Fruit fly (Drosophila melanogaster) whole organism, embryonic: ENCODE data around the gene CG32751.

Experiments used
- C15 ChIP-seq: fragments of 200-800 bp; sonication (Bioruptor generic); IDR thresholded peaks from 3 replicates; pipeline ENCODE4 v1.3.6; 2022; ENCODE audit warnings: missing biosample characterization, missing genetic modification characterization
- CG14441 ChIP-seq: fragments of 200-800 bp; sonication (Bioruptor generic); IDR thresholded peaks from 2 replicates; pipeline ENCODE4 v1.3.6; 2022; ENCODE audit warnings: missing biosample characterization, missing genetic modification characterization
- CG15514 ChIP-seq: fragments of 200-800 bp; sonication (Bioruptor generic); optimal IDR thresholded peaks from 3 replicates; lab custom pipeline; 2017; ENCODE audit warnings: missing biosample characterization, missing genetic modification characterization, mild to moderate bottlenecking, moderate library complexity, missing genetic modification reagents
- CG17328 ChIP-seq: fragments of 200-800 bp; sonication (Bioruptor generic); IDR thresholded peaks from 2 replicates; pipeline ENCODE4 v1.3.6; 2022; ENCODE audit warnings: missing biosample characterization, missing genetic modification characterization
- CG17829 ChIP-seq: fragments of 200-800 bp; optimal IDR thresholded peaks from 2 replicates; lab custom pipeline; 2019; ENCODE audit warnings: missing biosample characterization, mild to moderate bottlenecking, missing genetic modification characterization, moderate library complexity
- CG1832 ChIP-seq: fragments of 200-800 bp; sonication (Bioruptor generic); optimal IDR thresholded peaks from 2 replicates; lab custom pipeline; 2017; ENCODE audit warnings: missing biosample characterization, mild to moderate bottlenecking, missing genetic modification characterization, inconsistent platforms
- CG18476 ChIP-seq: fragments of 200-800 bp; sonication (Bioruptor generic); optimal IDR thresholded peaks from 2 replicates; lab custom pipeline; 2016; ENCODE audit warnings: missing biosample characterization, mild to moderate bottlenecking, missing genetic modification characterization
- CG30431 ChIP-seq: fragments of 200-800 bp; sonication (Bioruptor generic); optimal IDR thresholded peaks from 2 replicates; lab custom pipeline; 2017; ENCODE audit warnings: missing biosample characterization, missing genetic modification characterization
- CG42726 ChIP-seq: fragments of 200-800 bp; sonication (Bioruptor generic); IDR thresholded peaks from 2 replicates; pipeline ENCODE4 v1.3.6; 2022; ENCODE audit warnings: missing biosample characterization, missing genetic modification characterization; ENCODE audit not compliant: partially characterized antibody
- CG4617 ChIP-seq: fragments of 200-800 bp; sonication (Bioruptor generic); optimal IDR thresholded peaks from 3 replicates; lab custom pipeline; 2016; ENCODE audit warnings: missing biosample characterization, missing genetic modification characterization, borderline replicate concordance
- CG7357 ChIP-seq: fragments of 200-800 bp; sonication (Bioruptor generic); IDR thresholded peaks from 3 replicates; pipeline ENCODE4 v1.3.6; 2022; ENCODE audit warnings: missing biosample characterization, missing genetic modification characterization
- CG7963 ChIP-seq: fragments of 200-800 bp; sonication (Bioruptor generic); IDR thresholded peaks from 3 replicates; pipeline ENCODE4 v1.3.6; 2022; ENCODE audit warnings: missing biosample characterization, missing genetic modification characterization; ENCODE audit not compliant: partially characterized antibody
- CG8281 ChIP-seq: fragments of 200-800 bp; sonication (Bioruptor generic); optimal IDR thresholded peaks from 2 replicates; lab custom pipeline; 2018; ENCODE audit warnings: missing biosample characterization, mild to moderate bottlenecking, missing genetic modification characterization, moderate library complexity
- CG8478 ChIP-seq: fragments of >200 bp; optimal IDR thresholded peaks from 2 replicates; lab custom pipeline; 2018
- CG8944 ChIP-seq: fragments of 200-800 bp; sonication (Bioruptor generic); optimal IDR thresholded peaks from 3 replicates; lab custom pipeline; 2016; ENCODE audit warnings: missing biosample characterization, missing genetic modification characterization
- CG9215 ChIP-seq: fragments of 200-800 bp; sonication (Bioruptor generic); IDR thresholded peaks from 2 replicates; pipeline ENCODE4 v1.3.6; 2022; ENCODE audit warnings: missing biosample characterization, missing genetic modification characterization
- D ChIP-seq, 2 experiments: fragments of 200-800 bp in 1 of 2; fragments of >200 bp in 1 of 2; sonication (Bioruptor generic) in 1 of 2; optimal IDR thresholded peaks; 2 replicates in 1 of 2; 3 replicates in 1 of 2; lab custom pipeline; 2017; ENCODE audit warnings: mild to moderate bottlenecking in 1 of 2, missing biosample characterization in 1 of 2, missing genetic modification characterization in 1 of 2, missing genetic modification reagents in 1 of 2
- Ets97D ChIP-seq: fragments of 200-800 bp; sonication (Bioruptor generic); optimal IDR thresholded peaks from 3 replicates; lab custom pipeline; 2016; ENCODE audit warnings: missing biosample characterization, missing genetic modification characterization
- Fer2 ChIP-seq: fragments of 200-800 bp; sonication (Bioruptor generic); optimal IDR thresholded peaks from 2 replicates; lab custom pipeline; 2018; ENCODE audit warnings: missing biosample characterization, mild to moderate bottlenecking, missing genetic modification characterization, moderate library complexity
- H2.0 ChIP-seq: fragments of 200-800 bp; sonication (Bioruptor generic); IDR thresholded peaks from 2 replicates; pipeline ENCODE4 v1.3.6; 2022; ENCODE audit warnings: missing biosample characterization, missing genetic modification characterization
- Hey ChIP-seq: fragments of 200-800 bp; sonication (Bioruptor generic); optimal IDR thresholded peaks from 3 replicates; lab custom pipeline; 2018; ENCODE audit warnings: missing biosample characterization, mild to moderate bottlenecking, missing genetic modification characterization
- Hmx ChIP-seq: fragments of 200-800 bp; sonication (Bioruptor generic); optimal IDR thresholded peaks from 2 replicates; lab custom pipeline; 2016; ENCODE audit warnings: missing biosample characterization, missing genetic modification characterization
- Hr3 ChIP-seq: fragments of 200-800 bp; sonication (Bioruptor generic); optimal IDR thresholded peaks from 3 replicates; lab custom pipeline; 2016; ENCODE audit warnings: missing biosample characterization, missing genetic modification characterization
- Jarid2 ChIP-seq: fragments of 200-800 bp; sonication (Bioruptor generic); optimal IDR thresholded peaks from 3 replicates; lab custom pipeline; 2017; ENCODE audit warnings: mild to moderate bottlenecking, missing biosample characterization, missing genetic modification reagents, missing genetic modification characterization
- Mes4 ChIP-seq: fragments of 200-800 bp; sonication (Bioruptor generic); optimal IDR thresholded peaks from 2 replicates; lab custom pipeline; 2016; ENCODE audit warnings: missing biosample characterization, missing genetic modification characterization
- Opbp ChIP-seq: fragments of 200-800 bp; sonication (Bioruptor generic); IDR thresholded peaks from 3 replicates; pipeline ENCODE4 v1.3.6; 2022; ENCODE audit warnings: missing biosample characterization, missing genetic modification characterization; ENCODE audit not compliant: partially characterized antibody
- PHDP ChIP-seq: fragments of 200-800 bp; sonication (Bioruptor generic); optimal IDR thresholded peaks from 3 replicates; lab custom pipeline; 2018; ENCODE audit warnings: missing biosample characterization, mild to moderate bottlenecking, missing genetic modification characterization, moderate library complexity
- abd-A ChIP-seq: fragments of 200-800 bp; sonication (Bioruptor generic); optimal IDR thresholded peaks from 3 replicates; lab custom pipeline; 2019; ENCODE audit warnings: missing biosample characterization, mild to moderate bottlenecking, missing genetic modification characterization, moderate library complexity
- br ChIP-seq: fragments of >200 bp; optimal IDR thresholded peaks from 2 replicates; lab custom pipeline; 2017
- caup ChIP-seq: fragments of 200-800 bp; sonication (Bioruptor generic); optimal IDR thresholded peaks from 3 replicates; lab custom pipeline; 2017; ENCODE audit warnings: missing biosample characterization, mild to moderate bottlenecking, missing genetic modification characterization, moderate library complexity; ENCODE audit not compliant: severe bottlenecking
- chm ChIP-seq: fragments of 200-800 bp; sonication (Bioruptor generic); IDR thresholded peaks from 2 replicates; pipeline ENCODE4 v1.3.6; 2022; ENCODE audit warnings: missing biosample characterization, missing genetic modification characterization
- da ChIP-seq: fragments of 200-800 bp; sonication (Bioruptor generic); optimal IDR thresholded peaks from 2 replicates; lab custom pipeline; 2016; ENCODE audit warnings: missing biosample characterization, missing genetic modification characterization
- emc ChIP-seq: fragments of 200-800 bp; sonication (Bioruptor generic); optimal IDR thresholded peaks from 2 replicates; lab custom pipeline; 2016; ENCODE audit warnings: missing biosample characterization, missing genetic modification characterization
- gro ChIP-seq: fragments of 200-800 bp; sonication (Bioruptor generic); optimal IDR thresholded peaks from 2 replicates; lab custom pipeline; 2016; ENCODE audit warnings: missing biosample characterization, missing genetic modification characterization
- gsb ChIP-seq: fragments of 200-800 bp; sonication (Bioruptor generic); IDR thresholded peaks from 2 replicates; pipeline ENCODE4 v1.3.6; 2022; ENCODE audit warnings: missing biosample characterization, missing genetic modification characterization
- gt ChIP-seq: fragments of 200-800 bp; sonication (Bioruptor generic); IDR thresholded peaks from 2 replicates; pipeline ENCODE4 v1.3.6; 2022; ENCODE audit warnings: missing biosample characterization, missing genetic modification characterization
- hb ChIP-seq: fragments of 200-800 bp; sonication (Bioruptor generic); IDR thresholded peaks from 3 replicates; pipeline ENCODE4 v1.3.6; 2022; ENCODE audit warnings: missing biosample characterization, missing genetic modification characterization; ENCODE audit not compliant: partially characterized antibody
- kni ChIP-seq: fragments of 200-800 bp; sonication (Bioruptor generic); optimal IDR thresholded peaks from 3 replicates; lab custom pipeline; 2017; ENCODE audit warnings: mild to moderate bottlenecking, missing biosample characterization, missing genetic modification reagents, missing genetic modification characterization
- knrl ChIP-seq: fragments of 200-800 bp; sonication (Bioruptor generic); IDR thresholded peaks from 3 replicates; pipeline ENCODE4 v1.3.6; 2022; ENCODE audit warnings: missing biosample characterization, missing genetic modification characterization; ENCODE audit not compliant: partially characterized antibody
- luna ChIP-seq: fragments of 200-800 bp; sonication (Bioruptor generic); optimal IDR thresholded peaks from 2 replicates; lab custom pipeline; 2016; ENCODE audit warnings: missing biosample characterization, missing genetic modification characterization
- p53 ChIP-seq: fragments of 200-800 bp; sonication (Bioruptor generic); optimal IDR thresholded peaks from 2 replicates; lab custom pipeline; 2016; ENCODE audit warnings: missing biosample characterization, missing genetic modification characterization
- pita ChIP-seq: fragments of 200-800 bp; sonication (Bioruptor generic); optimal IDR thresholded peaks from 2 replicates; lab custom pipeline; 2017; ENCODE audit warnings: missing biosample characterization, mild to moderate bottlenecking, missing genetic modification characterization
- sd ChIP-seq: fragments of 200-800 bp; sonication (Bioruptor generic); optimal IDR thresholded peaks from 3 replicates; lab custom pipeline; 2018; ENCODE audit warnings: missing biosample characterization, mild to moderate bottlenecking, missing genetic modification characterization, moderate library complexity
- shn ChIP-seq: fragments of 200-800 bp; sonication (Bioruptor generic); optimal IDR thresholded peaks from 3 replicates; lab custom pipeline; 2016; ENCODE audit warnings: missing biosample characterization, missing genetic modification characterization
- sima ChIP-seq: fragments of 200-800 bp; sonication (Bioruptor generic); optimal IDR thresholded peaks from 2 replicates; lab custom pipeline; 2016; ENCODE audit warnings: missing biosample characterization, missing genetic modification characterization
- sna ChIP-seq: fragments of 200-800 bp; sonication (Bioruptor generic); IDR thresholded peaks from 2 replicates; pipeline ENCODE4 v1.3.6; 2022; ENCODE audit warnings: missing biosample characterization, missing genetic modification characterization; ENCODE audit not compliant: partially characterized antibody
- tin ChIP-seq: fragments of 200-800 bp; sonication (Bioruptor generic); optimal IDR thresholded peaks from 3 replicates; lab custom pipeline; 2016; ENCODE audit warnings: missing biosample characterization, missing genetic modification characterization
- tio ChIP-seq: fragments of 200-800 bp; sonication (Bioruptor generic); optimal IDR thresholded peaks from 2 replicates; lab custom pipeline; 2017; ENCODE audit warnings: missing biosample characterization, missing genetic modification characterization, inconsistent platforms

CG32751 gene

DNA sequence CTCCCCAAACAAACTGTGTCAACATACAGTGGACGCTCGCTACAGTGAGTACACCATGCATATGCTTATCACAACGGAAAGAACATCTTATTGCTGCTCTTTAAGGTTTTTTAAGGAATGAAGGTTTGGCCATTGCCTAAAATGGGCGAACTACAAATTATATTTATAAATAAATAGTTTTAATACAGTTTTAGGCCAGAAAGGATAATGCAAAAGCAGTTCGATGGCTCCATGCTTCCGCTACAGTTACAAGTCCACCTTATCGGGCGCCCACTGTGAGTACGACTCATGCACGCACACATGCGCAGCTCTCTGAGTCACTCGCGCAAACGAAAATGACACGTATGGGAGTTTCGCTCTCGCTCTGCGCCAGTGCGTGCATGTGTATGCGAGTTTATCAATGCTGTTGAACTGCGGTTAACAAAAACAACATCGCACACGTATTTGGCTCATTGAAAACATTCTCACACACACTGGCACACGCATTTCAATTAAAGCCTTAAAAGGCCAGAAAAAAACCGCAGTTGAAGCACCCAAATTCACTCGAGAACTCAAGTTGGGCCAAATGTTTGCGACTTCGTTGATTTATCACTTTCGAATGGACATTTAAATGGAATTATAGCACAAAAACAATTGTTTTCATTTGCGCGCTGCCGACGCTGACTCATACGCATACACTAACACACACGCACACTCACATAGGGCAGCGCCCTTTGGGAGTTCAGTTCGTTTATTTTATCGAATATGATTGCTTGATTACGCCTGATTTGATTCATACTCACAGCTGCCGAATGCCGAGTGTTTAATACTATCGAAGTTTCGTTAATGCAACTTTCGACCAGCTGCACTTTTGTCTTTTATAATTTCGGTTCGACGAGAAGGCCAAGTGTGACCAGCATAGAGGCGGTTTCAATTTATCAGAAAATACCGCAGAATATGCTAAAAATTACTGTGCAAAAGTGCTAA, 26.1 kb upstream of the CG32751 start, which contains the start of gene sqh (continued):
- TF ChIP-seq CG42726 (GFP tag; lab: Robert Waterston, UW): no peak
- peak; percentile 78 for TF ChIP-seq C15 (GFP tag; lab: Robert Waterston, UW)
- no peak for TF ChIP-seq gro (GFP tag; lab: Kevin White, UChicago)
- TF ChIP-seq CG4617 (GFP tag; lab: Kevin White, UChicago): peak; percentile 26
- TF ChIP-seq Hmx: no peak
- no peak for TF ChIP-seq D (optimal IDR thresholded peaks at IDR 0.05; lab: Kevin White, UChicago)
- peak; percentile 82 for TF ChIP-seq D (GFP tag; optimal IDR thresholded peaks at IDR 0.05; lab: Kevin White, UChicago)
- no peak for TF ChIP-seq Jarid2 (GFP tag; lab: Kevin White, UChicago)
- no peak for TF ChIP-seq tio (GFP tag; lab: Kevin White, UChicago)
- peak; percentile 36 for TF ChIP-seq shn (GFP tag; lab: Kevin White, UChicago)
- no peak for TF ChIP-seq p53 (GFP tag; lab: Kevin White, UChicago)
- peak; percentile 84 for TF ChIP-seq caup (GFP tag; lab: Kevin White, UChicago)
- TF ChIP-seq CG14441 (GFP tag; lab: Robert Waterston, UW): peak; percentile 92
- peak; percentile 84 for TF ChIP-seq CG7357
- TF ChIP-seq sima (GFP tag; lab: Kevin White, UChicago): no peak
- TF ChIP-seq pita (GFP tag; lab: Kevin White, UChicago): no peak
- TF ChIP-seq Hr3: peak; percentile 88
- TF ChIP-seq br (lab: Kevin White, UChicago): no peak
- no peak for TF ChIP-seq Opbp
- TF ChIP-seq Hey (tag; lab: Kevin White, UChicago): no peak
- no peak for TF ChIP-seq CG7963 (GFP tag; lab: Robert Waterston, UW)
- peak; percentile 37 for TF ChIP-seq abd-A (tag; lab: Kevin White, UChicago)
- peak; percentile 37 for TF ChIP-seq CG8944
- TF ChIP-seq gsb: peak; percentile 79
- TF ChIP-seq H2.0: peak; percentile 84
- TF ChIP-seq kni (GFP tag; lab: Kevin White, UChicago): peak; percentile 85
- no peak for TF ChIP-seq luna (GFP tag; lab: Kevin White, UChicago)
- TF ChIP-seq chm (GFP tag; lab: Robert Waterston, UW): peak; percentile 81
- TF ChIP-seq Mes4 (GFP tag; lab: Kevin White, UChicago): peak; percentile 3
- peak; percentile 68 for TF ChIP-seq CG15514
- peak; percentile 86 for TF ChIP-seq sd (tag; lab: Kevin White, UChicago)
- peak; percentile 87 for TF ChIP-seq CG17328 (GFP tag; lab: Robert Waterston, UW)
- peak; percentile 82 for TF ChIP-seq CG30431 (GFP tag; lab: Kevin White, UChicago)
- peak; percentile 83 for TF ChIP-seq CG17829
- peak; percentile 66; the same call in 1 of the 2 replicates for TF ChIP-seq gt
- TF ChIP-seq da: no peak
- no peak for TF ChIP-seq hb (GFP tag; lab: Robert Waterston, UW)
- peak; percentile 77 for TF ChIP-seq CG8478
- TF ChIP-seq CG8281 (tag; lab: Kevin White, UChicago): peak; percentile 79
- peak; percentile 78 for TF ChIP-seq Fer2 (tag; lab: Kevin White, UChicago)
- no peak for TF ChIP-seq sna (GFP tag; lab: Robert Waterston, UW)
- 0 out of 3 replicates have a peak, but pooled peaks have one; percentile 15 for TF ChIP-seq knrl
- peak; percentile 74 for TF ChIP-seq CG18476 (GFP tag; lab: Kevin White, UChicago)
- TF ChIP-seq PHDP: peak; percentile 88
- TF ChIP-seq emc: no peak
- no peak for TF ChIP-seq Ets97D
- peak; percentile 78 for TF ChIP-seq tin (GFP tag; lab: Kevin White, UChicago)
- TF ChIP-seq CG9215 (GFP tag; lab: Robert Waterston, UW): peak; percentile 91
- TF ChIP-seq CG1832: no peak
